Fruit fly (Drosophila melanogaster) whole organism, adult: ENCODE measurements around the gene CG9702.
A peak's percentile ranks its signal among the peaks of the same experiment; 100 is the strongest.

Source experiments
- CG12768 ChIP-seq: fragments of 200-800 bp; sonication (Bioruptor generic); optimal IDR thresholded peaks from 2 replicates; lab custom pipeline; 2017; ENCODE audit warnings: missing biosample characterization, missing genetic modification characterization, mild to moderate bottlenecking, moderate library complexity, missing genetic modification reagents
- CG14711 ChIP-seq: fragments of 200-800 bp; sonication (Bioruptor generic); optimal IDR thresholded peaks from 2 replicates; lab custom pipeline; 2018; ENCODE audit warnings: missing biosample characterization, mild to moderate bottlenecking, missing genetic modification characterization, moderate library complexity
- CG1620 ChIP-seq: fragments of 200-800 bp; sonication (Bioruptor generic); optimal IDR thresholded peaks from 2 replicates; lab custom pipeline; 2016; ENCODE audit warnings: missing biosample characterization, missing genetic modification characterization
- CG33017 ChIP-seq: fragments of 200-800 bp; sonication (Bioruptor generic); optimal IDR thresholded peaks from 2 replicates; lab custom pipeline; 2018; ENCODE audit warnings: missing biosample characterization, mild to moderate bottlenecking, missing genetic modification characterization, moderate library complexity
- CG5204 ChIP-seq: fragments of 200-800 bp; sonication (Bioruptor generic); optimal IDR thresholded peaks from 2 replicates; lab custom pipeline; 2016; ENCODE audit warnings: missing biosample characterization, missing genetic modification characterization
- CG7045 ChIP-seq: fragments of 200-800 bp; sonication (Bioruptor generic); optimal IDR thresholded peaks from 2 replicates; lab custom pipeline; 2017; ENCODE audit warnings: missing biosample characterization, mild to moderate bottlenecking, missing genetic modification characterization
- CG7101 ChIP-seq: fragments of 200-800 bp; sonication (Bioruptor generic); optimal IDR thresholded peaks from 2 replicates; lab custom pipeline; 2018; ENCODE audit warnings: missing biosample characterization, mild to moderate bottlenecking, missing genetic modification characterization, moderate library complexity
- Clk ChIP-seq: fragments of 200-800 bp; sonication (Bioruptor generic); optimal IDR thresholded peaks from 2 replicates; lab custom pipeline; 2017; ENCODE audit warnings: missing biosample characterization, missing genetic modification characterization
- Crg-1 ChIP-seq: fragments of 200-800 bp; sonication (Bioruptor generic); optimal IDR thresholded peaks from 2 replicates; lab custom pipeline; 2016; ENCODE audit warnings: missing biosample characterization, missing genetic modification characterization
- Hr96 ChIP-seq: fragments of 200-800 bp; sonication (Bioruptor generic); optimal IDR thresholded peaks from 2 replicates; lab custom pipeline; 2016; ENCODE audit warnings: missing biosample characterization, missing genetic modification characterization
- Mnt ChIP-seq: fragments of 200-800 bp; sonication (Bioruptor generic); optimal IDR thresholded peaks from 2 replicates; lab custom pipeline; 2016; ENCODE audit warnings: missing biosample characterization, mild to moderate bottlenecking, missing genetic modification characterization
- bab1 ChIP-seq: fragments of 200-800 bp; sonication (Bioruptor generic); optimal IDR thresholded peaks from 3 replicates; lab custom pipeline; 2019; ENCODE audit warnings: missing biosample characterization, mild to moderate bottlenecking, missing genetic modification characterization, moderate library complexity
- cic ChIP-seq: fragments of 200-800 bp; sonication (Bioruptor generic); optimal IDR thresholded peaks from 2 replicates; lab custom pipeline; 2017; ENCODE audit warnings: missing biosample characterization, mild to moderate bottlenecking, missing genetic modification characterization, moderate library complexity
- cnc ChIP-seq, 2 experiments: fragments of >200 bp; optimal IDR thresholded peaks; 2 replicates each; lab custom pipeline; 2017
- kay ChIP-seq: fragments of 200-800 bp; sonication (Bioruptor generic); peaks from one replicate; lab custom pipeline; 2016; ENCODE audit warnings: missing biosample characterization, missing genetic modification characterization, borderline replicate concordance
- ovo ChIP-seq: fragments of 200-800 bp; sonication (Bioruptor generic); optimal IDR thresholded peaks from 2 replicates; lab custom pipeline; 2016; ENCODE audit warnings: missing biosample characterization, missing genetic modification characterization
- pad ChIP-seq: fragments of 200-800 bp; sonication (Bioruptor generic); optimal IDR thresholded peaks from 3 replicates; lab custom pipeline; 2017; ENCODE audit warnings: missing biosample characterization, missing genetic modification characterization, mild to moderate bottlenecking, moderate library complexity, missing genetic modification reagents
- tj ChIP-seq: fragments of 200-800 bp; sonication (Bioruptor generic); optimal IDR thresholded peaks from 3 replicates; lab custom pipeline; 2017; ENCODE audit warnings: missing biosample characterization, mild to moderate bottlenecking, missing genetic modification characterization, moderate library complexity
- toe ChIP-seq: fragments of 200-800 bp; sonication (Bioruptor generic); optimal IDR thresholded peaks from 2 replicates; lab custom pipeline; 2016; ENCODE audit warnings: missing biosample characterization, missing genetic modification characterization

Gene CG9702

dm6 chr3R:30605889-30606288 lies 26.7 kb downstream of the CG9702 start, which contains the start of gene CG31016:
CG31016 (plus strand) TSS chr3R:30606189.
- no peak for TF ChIP-seq CG7101 (tag; lab: Kevin White, UChicago)
- no peak for TF ChIP-seq cnc (optimal IDR thresholded peaks at IDR 0.05; lab: Kevin White, UChicago)
- no peak for TF ChIP-seq CG5204
- no peak for TF ChIP-seq Crg-1 (GFP tag; lab: Kevin White, UChicago)
- TF ChIP-seq pad (GFP tag; lab: Kevin White, UChicago) = no peak
- TF ChIP-seq ovo (GFP tag; lab: Kevin White, UChicago) = no peak
- TF ChIP-seq CG12768 = no peak
- TF ChIP-seq Mnt = no peak
- TF ChIP-seq tj (GFP tag; lab: Kevin White, UChicago) = no peak
- no peak for TF ChIP-seq toe (GFP tag; lab: Kevin White, UChicago)
- TF ChIP-seq Hr96 (GFP tag; lab: Kevin White, UChicago) = no peak
- no peak for TF ChIP-seq CG7045
- TF ChIP-seq Clk = no peak
- no peak for TF ChIP-seq CG1620 (GFP tag; lab: Kevin White, UChicago)
- TF ChIP-seq CG14711 (tag; lab: Kevin White, UChicago) = no peak
- no peak for TF ChIP-seq cic (GFP tag; lab: Kevin White, UChicago)
- TF ChIP-seq bab1 = no peak
- TF ChIP-seq kay (GFP tag; lab: Kevin White, UChicago) = no peak

DNA sequence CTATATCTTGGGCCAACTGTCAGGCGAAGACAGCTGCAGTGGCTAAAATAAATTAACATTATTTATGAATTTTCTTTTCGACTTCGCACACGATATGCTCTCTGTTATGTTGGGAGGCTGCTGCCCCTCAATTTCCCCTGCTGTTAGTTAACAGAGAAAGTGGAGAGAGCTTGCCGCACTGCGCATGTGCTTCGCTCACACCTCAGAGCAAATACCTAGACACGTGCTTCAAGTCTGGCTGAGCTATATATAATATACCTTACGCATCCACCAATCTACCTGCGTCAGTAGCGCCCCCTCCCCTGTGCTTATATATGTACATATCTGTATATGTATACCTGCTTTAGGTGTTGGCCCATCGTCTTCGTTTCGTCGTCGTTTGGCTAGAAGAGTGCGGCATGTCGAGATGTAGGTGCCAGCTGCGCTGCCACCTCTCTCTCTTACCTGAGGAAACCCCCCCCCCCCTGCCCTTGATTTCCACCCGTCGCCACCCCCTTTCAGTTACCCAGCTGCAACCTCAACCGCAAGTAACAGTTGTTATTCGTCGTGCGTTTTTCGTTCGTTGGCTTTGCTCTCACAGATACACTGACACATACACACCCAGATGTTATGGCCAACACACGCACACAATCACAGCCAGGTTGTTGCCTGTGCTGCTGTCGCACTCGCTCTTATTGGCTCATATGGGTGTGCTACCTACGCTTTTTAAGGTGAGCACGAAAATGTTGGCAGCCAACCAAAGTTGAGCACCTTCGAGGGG lies 37.0 kb downstream of the CG9702 start:
- TF ChIP-seq pad (GFP tag; lab: Kevin White, UChicago) (peak; percentile 58), Hr96 (GFP tag; lab: Kevin White, UChicago) (no peak), CG1620 (GFP tag; lab: Kevin White, UChicago) (no peak), CG14711 (tag; lab: Kevin White, UChicago) (no peak), ovo (GFP tag; lab: Kevin White, UChicago) (no peak), CG12768 (no peak)

DNA sequence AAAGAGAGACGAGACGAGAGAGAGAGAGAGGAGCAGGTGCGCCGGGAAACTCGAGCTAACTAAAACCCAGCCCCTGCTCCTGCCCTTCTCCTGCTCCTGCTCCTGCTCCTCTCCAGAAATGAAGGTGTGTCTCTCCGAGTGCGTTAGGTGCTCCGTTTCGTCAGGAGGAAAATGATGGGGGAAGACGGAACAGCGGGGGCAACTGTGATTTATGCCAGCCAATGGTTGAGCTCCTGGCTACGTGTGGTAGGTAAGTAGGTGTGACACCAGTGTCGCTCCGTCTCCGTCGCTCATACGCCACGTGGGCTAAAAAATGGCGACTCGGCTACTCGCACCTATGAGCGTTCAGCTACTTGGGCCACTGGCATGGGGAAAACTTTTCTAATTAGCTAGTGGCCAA lies 38.2 kb downstream of the CG9702 start:
- TF ChIP-seq CG14711 (tag; lab: Kevin White, UChicago) (no peak), pad (GFP tag; lab: Kevin White, UChicago) (peak; percentile 11)

DNA sequence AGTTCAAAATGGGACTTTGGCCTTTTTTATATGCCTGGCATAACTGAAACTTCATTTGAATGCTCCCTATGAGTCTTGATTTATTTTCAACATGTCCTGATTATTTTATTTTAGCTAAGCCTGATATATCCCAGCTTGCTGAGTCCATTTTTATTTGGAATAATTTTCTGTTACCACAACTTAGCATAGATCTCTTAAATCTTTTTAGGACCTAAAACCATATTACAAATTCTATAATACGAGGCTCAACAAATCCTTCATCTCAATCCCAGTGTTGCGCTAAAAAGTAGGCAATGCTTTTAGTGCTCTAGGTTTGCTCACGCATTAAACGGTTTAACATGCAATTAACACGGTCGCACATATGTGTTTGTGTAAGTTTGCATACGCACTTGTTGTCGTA lies 42.6 kb downstream of the CG9702 start, which contains the start of gene CG44954:
Gene CG44954, minus strand, starts transcription at position 101 of the 400 bp plus-strand sequence.
- TF ChIP-seq Mnt = no peak
- TF ChIP-seq CG5204 = no peak
- TF ChIP-seq cnc (optimal IDR thresholded peaks at IDR 0.05; lab: Kevin White, UChicago) = no peak

- no peak for TF ChIP-seq CG7101 (tag; lab: Kevin White, UChicago)
- no peak for TF ChIP-seq CG33017 (tag; lab: Kevin White, UChicago)
- no peak for TF ChIP-seq CG1620 (GFP tag; lab: Kevin White, UChicago)
- TF ChIP-seq Mnt = no peak
- TF ChIP-seq CG5204 = no peak
- no peak for TF ChIP-seq bab1
- no peak for TF ChIP-seq Hr96 (GFP tag; lab: Kevin White, UChicago)
- no peak for TF ChIP-seq CG12768
- no peak for TF ChIP-seq Clk
- no peak for TF ChIP-seq CG7045
Observed at dm6 chr3R:30628928-30629327, 49.7 kb downstream of the CG9702 start, which contains the start of gene CG2267. CG2267 (minus strand) TSS chr3R:30629028.
